Fruit fly (Drosophila melanogaster): ENCODE results near the gene CG4119.

DNA sequence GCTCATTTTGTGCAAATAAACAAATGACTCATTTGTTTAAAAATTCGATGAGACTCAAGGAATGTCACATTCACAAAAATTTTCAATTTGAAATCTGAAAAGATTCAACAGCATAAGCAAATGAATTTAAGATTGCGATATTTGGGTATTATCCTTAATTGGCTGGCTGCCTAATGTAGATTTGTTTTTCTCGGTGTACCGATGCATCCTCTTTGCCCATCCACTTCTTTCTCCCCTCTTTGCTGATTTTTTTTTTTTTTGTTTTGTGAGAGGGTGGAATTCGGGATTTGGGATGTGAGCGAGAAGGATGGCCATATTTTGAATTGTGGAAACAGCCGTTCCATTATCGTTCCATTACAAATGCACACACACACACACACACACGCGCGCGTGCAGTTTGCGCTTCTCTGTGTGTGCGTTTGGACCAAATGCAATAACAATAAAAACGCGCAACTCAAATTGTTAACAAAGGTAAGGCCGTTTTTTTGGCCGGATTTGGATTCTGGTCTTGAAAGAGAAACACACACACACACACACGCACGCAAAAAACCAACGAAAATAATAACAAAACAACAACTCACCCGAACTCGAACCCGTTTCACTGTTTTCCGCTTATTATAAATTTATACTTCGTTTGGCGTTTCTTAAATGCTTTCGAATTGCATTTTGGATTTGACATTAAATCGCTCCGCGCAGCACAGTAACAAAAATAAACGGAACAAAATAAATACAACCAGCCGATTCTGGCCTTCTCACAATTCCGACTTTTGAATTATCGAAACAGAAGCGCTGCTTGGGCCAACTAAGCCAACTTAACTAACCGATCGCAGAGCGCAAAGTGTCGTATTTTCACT lies 13.5 kb downstream of the CG4119 start:
- no peak for TF ChIP-seq CG8478 (optimal IDR thresholded peaks at IDR 0.05)
- no peak for TF ChIP-seq CTCF (optimal IDR thresholded peaks at IDR 0.05)

Measured in S2 (cell line).